Fruit fly (Drosophila melanogaster) whole organism, embryonic: ENCODE results near the gene CG17109.
A peak's percentile ranks its signal among the peaks of the same experiment; 100 is the strongest.

Experiments
- Adf1 ChIP-seq: fragments of 200-800 bp; sonication (Bioruptor generic); IDR thresholded peaks from 2 replicates; pipeline ENCODE4 v1.3.6; 2022; ENCODE audit warnings: missing biosample characterization, missing genetic modification characterization
- Bdp1 ChIP-seq: fragments of 200-800 bp; sonication (Bioruptor generic); optimal IDR thresholded peaks from 3 replicates; lab custom pipeline; 2016; ENCODE audit warnings: missing biosample characterization, missing genetic modification characterization
- BtbVII ChIP-seq: fragments of 200-800 bp; sonication (Bioruptor generic); optimal IDR thresholded peaks from 3 replicates; lab custom pipeline; 2017; ENCODE audit warnings: missing biosample characterization, mild to moderate bottlenecking, missing genetic modification characterization
- CG13624 ChIP-seq: fragments of 200-800 bp; sonication (Bioruptor generic); optimal IDR thresholded peaks from 2 replicates; lab custom pipeline; 2016; ENCODE audit warnings: missing biosample characterization, missing genetic modification characterization
- CG14860 ChIP-seq: fragments of 200-800 bp; sonication (Bioruptor generic); IDR thresholded peaks from 3 replicates; pipeline ENCODE4 v1.3.6; 2022; ENCODE audit warnings: missing biosample characterization, missing genetic modification characterization; ENCODE audit not compliant: partially characterized antibody
- CG15011 ChIP-seq: fragments of 200-800 bp; sonication (Bioruptor generic); optimal IDR thresholded peaks from 3 replicates; lab custom pipeline; 2018; ENCODE audit warnings: missing biosample characterization, mild to moderate bottlenecking, missing genetic modification characterization
- CG17186 ChIP-seq: fragments of 200-800 bp; sonication (Bioruptor generic); optimal IDR thresholded peaks from 3 replicates; lab custom pipeline; 2017; ENCODE audit warnings: missing biosample characterization, missing genetic modification reagents, missing genetic modification characterization
- CG18599 ChIP-seq: fragments of 200-800 bp; sonication (Bioruptor generic); optimal IDR thresholded peaks from 3 replicates; lab custom pipeline; 2017; ENCODE audit warnings: missing biosample characterization, missing genetic modification characterization, mild to moderate bottlenecking, moderate library complexity, missing genetic modification reagents
- CG2889 ChIP-seq: fragments of 200-800 bp; sonication (Bioruptor generic); IDR thresholded peaks from 3 replicates; pipeline ENCODE4 v1.3.6; 2022; ENCODE audit warnings: missing biosample characterization, missing genetic modification characterization
- CG30403 ChIP-seq: fragments of 200-800 bp; sonication (Bioruptor generic); optimal IDR thresholded peaks from 3 replicates; lab custom pipeline; 2016; ENCODE audit warnings: missing biosample characterization, missing genetic modification characterization
- CG6175 ChIP-seq: fragments of 200-800 bp; sonication (Bioruptor generic); IDR thresholded peaks from 3 replicates; pipeline ENCODE4 v1.3.6; 2022; ENCODE audit warnings: missing biosample characterization, missing genetic modification characterization
- CG7786 ChIP-seq: fragments of 200-800 bp; sonication (Bioruptor generic); optimal IDR thresholded peaks from 2 replicates; lab custom pipeline; 2016; ENCODE audit warnings: missing biosample characterization, missing genetic modification characterization
- Dip2 ChIP-seq: fragments of 200-800 bp; sonication (Bioruptor generic); IDR thresholded peaks from 2 replicates; pipeline ENCODE4 v1.3.6; 2022; ENCODE audit warnings: missing biosample characterization, missing genetic modification characterization
- Dip3 ChIP-seq: fragments of 200-800 bp; sonication (Bioruptor generic); optimal IDR thresholded peaks from 3 replicates; lab custom pipeline; 2016; ENCODE audit warnings: missing biosample characterization, missing genetic modification characterization
- Dll ChIP-seq: fragments of 200-800 bp; sonication (Bioruptor generic); IDR thresholded peaks from 4 replicates; pipeline ENCODE4 v1.3.6; 2022; ENCODE audit warnings: missing biosample characterization, missing genetic modification characterization; ENCODE audit not compliant: partially characterized antibody
- Dp ChIP-seq: fragments of 200-800 bp; sonication (Bioruptor generic); optimal IDR thresholded peaks from 2 replicates; lab custom pipeline; 2018; ENCODE audit warnings: missing biosample characterization, mild to moderate bottlenecking, missing genetic modification characterization, moderate library complexity
- Fer3 ChIP-seq: fragments of 200-800 bp; sonication (Bioruptor generic); optimal IDR thresholded peaks from 2 replicates; lab custom pipeline; 2018; ENCODE audit warnings: missing biosample characterization, mild to moderate bottlenecking, missing genetic modification characterization, moderate library complexity
- GATAe ChIP-seq: fragments of 200-800 bp; sonication (Bioruptor generic); conservative IDR thresholded peaks from 2 replicates; pipeline ENCODE4 v1.3.6; 2022; ENCODE audit warnings: missing biosample characterization, missing genetic modification characterization
- Gug ChIP-seq: fragments of 200-800 bp; sonication (Bioruptor generic); IDR thresholded peaks from 4 replicates; pipeline ENCODE4 v1.3.6; 2022; ENCODE audit warnings: missing biosample characterization, missing genetic modification characterization
- HLH4C ChIP-seq: fragments of 200-800 bp; sonication (Bioruptor generic); IDR thresholded peaks from 3 replicates; pipeline ENCODE4 v1.3.6; 2022; ENCODE audit warnings: missing biosample characterization, missing genetic modification characterization; ENCODE audit not compliant: partially characterized antibody
- Hmr ChIP-seq: fragments of 200-800 bp; sonication (Bioruptor generic); optimal IDR thresholded peaks from 3 replicates; lab custom pipeline; 2017; ENCODE audit warnings: mild to moderate bottlenecking, missing biosample characterization, missing genetic modification reagents, missing genetic modification characterization
- Hr39 ChIP-seq: fragments of >200 bp; optimal IDR thresholded peaks from 2 replicates; lab custom pipeline; 2017
- MESR4 ChIP-seq: fragments of 200-800 bp; sonication (Bioruptor generic); optimal IDR thresholded peaks from 2 replicates; lab custom pipeline; 2018; ENCODE audit warnings: missing biosample characterization, mild to moderate bottlenecking, missing genetic modification characterization, moderate library complexity
- NC2α ChIP-seq: fragments of 200-800 bp; sonication (Bioruptor generic); optimal IDR thresholded peaks from 2 replicates; lab custom pipeline; 2016; ENCODE audit warnings: missing biosample characterization, missing genetic modification characterization
- Neu2 ChIP-seq: fragments of 200-800 bp; sonication (Bioruptor generic); optimal IDR thresholded peaks from 3 replicates; lab custom pipeline; 2016; ENCODE audit warnings: missing biosample characterization, missing genetic modification characterization, borderline replicate concordance
- Oaz ChIP-seq: fragments of 200-800 bp; sonication (Bioruptor generic); IDR thresholded peaks from 2 replicates; pipeline ENCODE4 v1.3.6; 2022; ENCODE audit warnings: missing biosample characterization, missing genetic modification characterization
- Poxn ChIP-seq: fragments of 200-800 bp; sonication (Bioruptor generic); IDR thresholded peaks from 2 replicates; pipeline ENCODE4 v1.3.6; 2022; ENCODE audit warnings: missing biosample characterization, missing genetic modification characterization
- Ptx1 ChIP-seq: fragments of 200-800 bp; sonication (Bioruptor generic); IDR thresholded peaks from 2 replicates; pipeline ENCODE4 v1.3.6; 2022; ENCODE audit warnings: missing biosample characterization, missing genetic modification characterization
- Sox102F ChIP-seq: fragments of 200-800 bp; sonication (Bioruptor generic); optimal IDR thresholded peaks from 2 replicates; lab custom pipeline; 2018; ENCODE audit warnings: missing biosample characterization, mild to moderate bottlenecking, missing genetic modification characterization, moderate library complexity
- YL-1 ChIP-seq: fragments of 200-800 bp; sonication (Bioruptor generic); optimal IDR thresholded peaks from 3 replicates; lab custom pipeline; 2017; ENCODE audit warnings: missing biosample characterization, mild to moderate bottlenecking, missing genetic modification characterization
- bab2 ChIP-seq: fragments of 200-800 bp; sonication (Bioruptor generic); optimal IDR thresholded peaks from 2 replicates; lab custom pipeline; 2016; ENCODE audit warnings: missing biosample characterization, missing genetic modification characterization
- cato ChIP-seq: fragments of 200-800 bp; sonication (Bioruptor generic); optimal IDR thresholded peaks from 2 replicates; lab custom pipeline; 2016; ENCODE audit warnings: missing biosample characterization, missing genetic modification characterization, borderline replicate concordance
- danr ChIP-seq: fragments of 200-800 bp; sonication (Bioruptor generic); IDR thresholded peaks from 2 replicates; pipeline ENCODE4 v1.3.6; 2022; ENCODE audit warnings: missing biosample characterization, missing genetic modification characterization
- dysf ChIP-seq: fragments of 200-800 bp; sonication (Bioruptor generic); IDR thresholded peaks from 3 replicates; pipeline ENCODE4 v1.3.6; 2022; ENCODE audit warnings: missing biosample characterization, missing genetic modification characterization
- fu2 ChIP-seq: fragments of 200-800 bp; sonication (Bioruptor generic); optimal IDR thresholded peaks from 2 replicates; lab custom pipeline; 2016; ENCODE audit warnings: missing biosample characterization, missing genetic modification characterization
- gro ChIP-seq: fragments of 200-800 bp; sonication (Bioruptor generic); optimal IDR thresholded peaks from 2 replicates; lab custom pipeline; 2016; ENCODE audit warnings: missing biosample characterization, missing genetic modification characterization
- ham ChIP-seq: fragments of 200-800 bp; sonication (Bioruptor generic); IDR thresholded peaks from 2 replicates; pipeline ENCODE4 v1.3.6; 2022; ENCODE audit warnings: missing biosample characterization, missing genetic modification characterization
- hb ChIP-seq: fragments of 200-800 bp; sonication (Bioruptor generic); IDR thresholded peaks from 3 replicates; pipeline ENCODE4 v1.3.6; 2022; ENCODE audit warnings: missing biosample characterization, missing genetic modification characterization; ENCODE audit not compliant: partially characterized antibody
- jumu ChIP-seq: fragments of 200-800 bp; sonication (Bioruptor generic); optimal IDR thresholded peaks from 3 replicates; lab custom pipeline; 2016; ENCODE audit warnings: missing biosample characterization, missing genetic modification characterization
- mam ChIP-seq: fragments of 200-800 bp; sonication (Bioruptor generic); optimal IDR thresholded peaks from 3 replicates; lab custom pipeline; 2016; ENCODE audit warnings: missing biosample characterization, missing genetic modification characterization
- mld ChIP-seq: fragments of 200-800 bp; sonication (Bioruptor generic); IDR thresholded peaks from 3 replicates; pipeline ENCODE4 v1.3.6; 2022; ENCODE audit warnings: missing biosample characterization, missing genetic modification characterization; ENCODE audit not compliant: partially characterized antibody
- pum ChIP-seq: fragments of 200-800 bp; sonication (Bioruptor generic); optimal IDR thresholded peaks from 2 replicates; lab custom pipeline; 2016; ENCODE audit warnings: missing biosample characterization, missing genetic modification characterization
- repo ChIP-seq: fragments of 200-800 bp; sonication (Bioruptor generic); optimal IDR thresholded peaks from 2 replicates; lab custom pipeline; 2016; ENCODE audit warnings: missing biosample characterization, missing genetic modification characterization
- sens ChIP-seq: fragments of 200-800 bp; sonication (Bioruptor generic); peaks from one replicate; lab custom pipeline; 2016; ENCODE audit warnings: missing biosample characterization, missing genetic modification characterization
- sim ChIP-seq: fragments of 200-800 bp; sonication (Bioruptor generic); IDR thresholded peaks from 2 replicates; pipeline ENCODE4 v1.3.6; 2022; ENCODE audit warnings: missing biosample characterization, missing genetic modification characterization
- stwl ChIP-seq: fragments of 200-800 bp; sonication (Bioruptor generic); optimal IDR thresholded peaks from 3 replicates; lab custom pipeline; 2018; ENCODE audit warnings: missing biosample characterization, mild to moderate bottlenecking, missing genetic modification characterization, moderate library complexity
- tup ChIP-seq: fragments of 200-800 bp; sonication (Bioruptor generic); optimal IDR thresholded peaks from 2 replicates; lab custom pipeline; 2016; ENCODE audit warnings: missing biosample characterization, mild to moderate bottlenecking, missing genetic modification characterization, moderate library complexity
- unpg ChIP-seq: fragments of 200-800 bp; sonication (Bioruptor generic); optimal IDR thresholded peaks from 3 replicates; lab custom pipeline; 2018; ENCODE audit warnings: missing biosample characterization, mild to moderate bottlenecking, missing genetic modification characterization, moderate library complexity
- usp ChIP-seq: fragments of >200 bp; optimal IDR thresholded peaks from 2 replicates; lab custom pipeline; 2017; ENCODE audit warnings: missing biosample characterization, missing genetic modification characterization
- wdn ChIP-seq: fragments of 200-800 bp; sonication (Bioruptor generic); IDR thresholded peaks from 2 replicates; pipeline ENCODE4 v1.3.6; 2022; ENCODE audit warnings: missing biosample characterization, missing genetic modification characterization
- zen ChIP-seq: fragments of 200-800 bp; sonication (Bioruptor generic); optimal IDR thresholded peaks from 3 replicates; lab custom pipeline; 2018; ENCODE audit warnings: missing biosample characterization, mild to moderate bottlenecking, missing genetic modification characterization, moderate library complexity

The CG17109 gene

DNA sequence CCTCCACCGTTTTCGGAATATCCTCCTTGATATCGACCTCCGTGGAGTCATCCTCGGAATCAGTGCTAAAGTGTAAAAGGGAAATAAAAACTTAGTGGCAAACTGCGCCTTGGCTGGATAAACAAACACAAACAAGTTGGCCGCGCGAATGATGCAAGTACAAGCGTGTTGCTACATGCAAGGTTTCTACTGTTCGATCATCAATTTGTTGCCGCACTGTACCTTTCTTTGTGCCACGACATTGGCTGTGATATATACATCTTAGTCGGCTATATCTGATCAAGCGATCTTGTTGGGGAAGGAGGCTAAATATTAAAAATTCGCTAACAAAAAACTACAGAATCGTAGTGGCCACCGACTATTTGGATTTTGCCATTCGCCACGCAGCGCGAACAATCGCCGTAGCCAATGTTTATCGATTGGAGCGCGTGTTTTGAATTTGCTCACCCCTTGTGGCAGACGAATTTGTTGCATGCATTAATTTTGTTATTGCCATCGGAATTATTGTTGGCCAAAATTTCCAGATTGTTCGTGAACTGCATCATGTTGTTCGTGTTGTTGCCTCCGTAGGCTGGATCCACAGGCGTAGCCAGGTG lies 42.3 kb upstream of the CG17109 start (continued):
- TF ChIP-seq NC2α (GFP tag; lab: Kevin White, UChicago) (no peak), bab2 (no peak), CG18599 (no peak), pum (GFP tag; lab: Kevin White, UChicago) (no peak), repo (no peak), Neu2 (GFP tag; lab: Kevin White, UChicago) (no peak), Bdp1 (GFP tag; lab: Kevin White, UChicago) (no peak), Hmr (no peak), Dip2 (GFP tag; lab: Robert Waterston, UW) (no peak), zen (tag; lab: Kevin White, UChicago) (no peak), Sox102F (no peak), CG17186 (GFP tag; lab: Kevin White, UChicago) (no peak), CG14860 (GFP tag; lab: Robert Waterston, UW) (no peak), CG30403 (GFP tag; lab: Kevin White, UChicago) (no peak), Gug (GFP tag; lab: Robert Waterston, UW) (no peak), Dip3 (GFP tag; lab: Kevin White, UChicago) (no peak), gro (GFP tag; lab: Kevin White, UChicago) (no peak), stwl (tag; lab: Kevin White, UChicago) (peak; percentile 4), Dll (0 out of 4 replicates have a peak, but pooled peaks have one; percentile 19), sens (GFP tag; lab: Kevin White, UChicago) (no peak), Adf1 (GFP tag; lab: Robert Waterston, UW) (no peak), cato (GFP tag; lab: Kevin White, UChicago) (no peak), YL-1 (no peak), CG2889 (GFP tag; lab: Robert Waterston, UW) (no peak), wdn (no peak), GATAe (GFP tag; lab: Robert Waterston, UW) (no peak), danr (no peak), fu2 (GFP tag; lab: Kevin White, UChicago) (no peak), ham (no peak), unpg (no peak), CG13624 (GFP tag; lab: Kevin White, UChicago) (no peak), jumu (GFP tag; lab: Kevin White, UChicago) (no peak), Fer3 (tag; lab: Kevin White, UChicago) (no peak), Dp (peak; percentile 82), dysf (GFP tag; lab: Robert Waterston, UW) (no peak), CG6175 (GFP tag; lab: Robert Waterston, UW) (no peak), Poxn (no peak), hb (no peak), mld (0 out of 3 replicates have a peak, but pooled peaks have one; percentile 24), CG15011 (no peak), mam (GFP tag; lab: Kevin White, UChicago) (no peak), BtbVII (GFP tag; lab: Kevin White, UChicago) (no peak), usp (GFP tag; lab: Kevin White, UChicago) (no peak), sim (GFP tag; lab: Robert Waterston, UW) (no peak), CG7786 (GFP tag; lab: Kevin White, UChicago) (no peak), HLH4C (GFP tag; lab: Robert Waterston, UW) (0 out of 3 replicates have a peak, but pooled peaks have one; percentile 7), Ptx1 (GFP tag; lab: Robert Waterston, UW) (no peak), Hr39 (lab: Kevin White, UChicago) (no peak), tup (no peak), Oaz (GFP tag; lab: Robert Waterston, UW) (no peak), MESR4 (GFP tag; lab: Kevin White, UChicago) (peak; percentile 34)
